Worm (Caenorhabditis elegans) whole organism, L3 larva: ENCODE measurements around the gene tmd-2.
A peak's percentile ranks its signal among the peaks of the same experiment; 100 is the strongest.

Experiments used
- R02D3.7 ChIP-seq: fragments of 150-350 bp; optimal IDR thresholded peaks from 2 replicates; lab custom pipeline; 2014; ENCODE audit warnings: missing biosample characterization, missing genetic modification characterization
- ZK546.5 ChIP-seq: sonication (generic microtip); optimal IDR thresholded peaks from 2 replicates; lab custom pipeline; 2017; ENCODE audit warnings: missing biosample characterization, missing genetic modification characterization
- aly-2 ChIP-seq: fragments of 150-350 bp; optimal IDR thresholded peaks from 2 replicates; lab custom pipeline; 2014; ENCODE audit warnings: missing biosample characterization, missing genetic modification characterization
- ama-1 ChIP-seq: fragments of 150-350 bp; optimal IDR thresholded peaks from 2 replicates; lab custom pipeline; 2018
- ceh-16 ChIP-seq: sonication (generic microtip); optimal IDR thresholded peaks from 2 replicates; lab custom pipeline; 2017; ENCODE audit warnings: missing biosample characterization, missing genetic modification characterization
- ceh-28 ChIP-seq: fragments of 150-350 bp; optimal IDR thresholded peaks from 2 replicates; lab custom pipeline; 2014; ENCODE audit warnings: missing biosample characterization, missing genetic modification reagents, missing genetic modification characterization
- ceh-9 ChIP-seq: sonication (generic microtip); optimal IDR thresholded peaks from 2 replicates; lab custom pipeline; 2018; ENCODE audit warnings: missing biosample characterization, missing genetic modification characterization
- daf-12 ChIP-seq: fragments of 150-350 bp; optimal IDR thresholded peaks from 2 replicates; lab custom pipeline; 2014; ENCODE audit warnings: missing biosample characterization, missing genetic modification reagents, missing genetic modification characterization
- egl-27 ChIP-seq: sonication (generic microtip); optimal IDR thresholded peaks from 4 replicates; lab custom pipeline; 2017; ENCODE audit warnings: missing biosample characterization, missing genetic modification reagents, missing genetic modification characterization
- egl-5 ChIP-seq: fragments of 150-350 bp; optimal IDR thresholded peaks from 2 replicates; lab custom pipeline; 2017; ENCODE audit warnings: missing biosample characterization, missing genetic modification reagents, missing genetic modification characterization, inconsistent platforms
- elt-1 ChIP-seq: fragments of 150-350 bp; optimal IDR thresholded peaks from 2 replicates; lab custom pipeline; 2014; ENCODE audit warnings: missing biosample characterization, missing genetic modification characterization
- elt-2 ChIP-seq: sonication (generic microtip); optimal IDR thresholded peaks from 2 replicates; lab custom pipeline; 2016; ENCODE audit warnings: missing genetic modification reagents, mild to moderate bottlenecking, missing genetic modification characterization, missing compliant biosample characterization
- elt-3 ChIP-seq, 3 experiments: fragments of 150-350 bp in 1 of 3; sonication (generic microtip) in 2 of 3; optimal IDR thresholded peaks; 2 replicates in 2 of 3; 4 replicates in 1 of 3; lab custom pipeline; 2014 to 2017; ENCODE audit warnings: missing biosample characterization in 3 of 3, missing genetic modification characterization in 3 of 3
- fkh-10 ChIP-seq: sonication (generic microtip); optimal IDR thresholded peaks from 2 replicates; lab custom pipeline; 2017; ENCODE audit warnings: missing biosample characterization, missing genetic modification reagents, missing genetic modification characterization
- fkh-2 ChIP-seq: fragments of 150-350 bp; optimal IDR thresholded peaks from 2 replicates; lab custom pipeline; 2014; ENCODE audit warnings: missing biosample characterization, missing genetic modification reagents, missing genetic modification characterization
- fos-1 ChIP-seq: fragments of 150-350 bp; optimal IDR thresholded peaks from 2 replicates; lab custom pipeline; 2014; ENCODE audit warnings: missing biosample characterization, missing genetic modification characterization
- hmg-11 ChIP-seq: sonication (generic microtip); optimal IDR thresholded peaks from 2 replicates; lab custom pipeline; 2016; ENCODE audit warnings: missing genetic modification characterization, missing compliant biosample characterization
- jun-1 ChIP-seq: fragments of 150-350 bp; optimal IDR thresholded peaks from 2 replicates; lab custom pipeline; 2014; ENCODE audit warnings: missing biosample characterization, missing genetic modification reagents, missing genetic modification characterization
- lin-15B ChIP-seq: fragments of 150-350 bp; optimal IDR thresholded peaks from 2 replicates; lab custom pipeline; 2014; ENCODE audit warnings: missing biosample characterization, missing genetic modification characterization
- lin-39 ChIP-seq: fragments of 150-350 bp; optimal IDR thresholded peaks from 2 replicates; lab custom pipeline; 2018; ENCODE audit warnings: missing biosample characterization, missing genetic modification reagents, missing genetic modification characterization
- lsy-12 ChIP-seq: sonication (generic microtip); optimal IDR thresholded peaks from 2 replicates; lab custom pipeline; 2016; ENCODE audit warnings: mild to moderate bottlenecking, missing genetic modification characterization, missing compliant biosample characterization
- mdl-1 ChIP-seq: fragments of 150-350 bp; optimal IDR thresholded peaks from 2 replicates; lab custom pipeline; 2014; ENCODE audit warnings: missing biosample characterization, missing genetic modification characterization
- mml-1 ChIP-seq: fragments of 150-350 bp; sonication (generic microtip); optimal IDR thresholded peaks from 3 replicates; lab custom pipeline; 2014; ENCODE audit warnings: missing biosample characterization, missing genetic modification characterization
- nfya-1 ChIP-seq: sonication (generic microtip); optimal IDR thresholded peaks from 2 replicates; lab custom pipeline; 2017; ENCODE audit warnings: missing genetic modification characterization, mild to moderate bottlenecking, missing compliant biosample characterization, antibody characterized with exemption, moderate library complexity; ENCODE audit not compliant: insufficient read depth
- nhr-11 ChIP-seq: fragments of 150-350 bp; optimal IDR thresholded peaks from 2 replicates; lab custom pipeline; 2014; ENCODE audit warnings: missing biosample characterization, missing genetic modification characterization
- nhr-12 ChIP-seq: fragments of 150-350 bp; optimal IDR thresholded peaks from 2 replicates; lab custom pipeline; 2014; ENCODE audit warnings: missing biosample characterization, missing genetic modification characterization
- nhr-23 ChIP-seq: fragments of 150-350 bp; optimal IDR thresholded peaks from 2 replicates; lab custom pipeline; 2014; ENCODE audit warnings: missing biosample characterization, missing genetic modification reagents, missing genetic modification characterization
- nhr-237 ChIP-seq: fragments of 150-350 bp; optimal IDR thresholded peaks from 2 replicates; lab custom pipeline; 2014; ENCODE audit warnings: missing biosample characterization, missing genetic modification characterization
- nhr-25 ChIP-seq: sonication (generic microtip); optimal IDR thresholded peaks from 2 replicates; lab custom pipeline; 2017; ENCODE audit warnings: missing biosample characterization, missing genetic modification characterization
- nhr-28 ChIP-seq: fragments of 150-350 bp; optimal IDR thresholded peaks from 2 replicates; lab custom pipeline; 2014; ENCODE audit warnings: missing biosample characterization, missing genetic modification characterization
- nhr-67 ChIP-seq: fragments of 150-350 bp; optimal IDR thresholded peaks from 2 replicates; lab custom pipeline; 2014; ENCODE audit warnings: missing biosample characterization, missing genetic modification characterization
- nhr-76 ChIP-seq: fragments of 150-350 bp; sonication (generic microtip); optimal IDR thresholded peaks from 5 replicates; lab custom pipeline; 2014; ENCODE audit warnings: missing biosample characterization, missing genetic modification characterization
- nhr-77 ChIP-seq: fragments of 150-350 bp; optimal IDR thresholded peaks from 2 replicates; lab custom pipeline; 2014; ENCODE audit warnings: missing biosample characterization, missing genetic modification characterization
- pha-4 ChIP-seq: fragments of 150-350 bp; optimal IDR thresholded peaks from 2 replicates; lab custom pipeline; 2014; ENCODE audit warnings: missing biosample characterization, missing genetic modification reagents, missing genetic modification characterization
- pqm-1 ChIP-seq: fragments of 150-350 bp; optimal IDR thresholded peaks from 2 replicates; lab custom pipeline; 2017; ENCODE audit warnings: missing biosample characterization, missing genetic modification characterization, inconsistent platforms
- sea-2 ChIP-seq: fragments of 150-350 bp; sonication (generic microtip); optimal IDR thresholded peaks from 4 replicates; lab custom pipeline; 2014; ENCODE audit warnings: missing biosample characterization, missing genetic modification reagents, missing genetic modification characterization
- skn-1 ChIP-seq: fragments of 150-350 bp; optimal IDR thresholded peaks from 2 replicates; lab custom pipeline; 2014; ENCODE audit warnings: missing biosample characterization, missing genetic modification characterization
- snpc-4 ChIP-seq: fragments of 150-350 bp; optimal IDR thresholded peaks from 2 replicates; lab custom pipeline; 2014; ENCODE audit warnings: missing biosample characterization, missing genetic modification characterization
- tbx-2 ChIP-seq: sonication (generic microtip); optimal IDR thresholded peaks from 2 replicates; lab custom pipeline; 2016; ENCODE audit warnings: mild to moderate bottlenecking, missing genetic modification characterization, missing compliant biosample characterization
- unc-39 ChIP-seq: sonication (generic microtip); optimal IDR thresholded peaks from 4 replicates; lab custom pipeline; 2017; ENCODE audit warnings: missing biosample characterization, missing genetic modification characterization
- unc-62 ChIP-seq: fragments of 150-350 bp; sonication (generic microtip); optimal IDR thresholded peaks from 4 replicates; lab custom pipeline; 2014; ENCODE audit warnings: missing biosample characterization, missing genetic modification reagents, missing genetic modification characterization
- zag-1 ChIP-seq: fragments of 150-350 bp; optimal IDR thresholded peaks from 2 replicates; lab custom pipeline; 2014; ENCODE audit warnings: missing biosample characterization, missing genetic modification characterization
- ztf-4 ChIP-seq: fragments of 150-350 bp; optimal IDR thresholded peaks from 2 replicates; lab custom pipeline; 2014; ENCODE audit warnings: missing biosample characterization, missing genetic modification characterization

tmd-2 gene

DNA sequence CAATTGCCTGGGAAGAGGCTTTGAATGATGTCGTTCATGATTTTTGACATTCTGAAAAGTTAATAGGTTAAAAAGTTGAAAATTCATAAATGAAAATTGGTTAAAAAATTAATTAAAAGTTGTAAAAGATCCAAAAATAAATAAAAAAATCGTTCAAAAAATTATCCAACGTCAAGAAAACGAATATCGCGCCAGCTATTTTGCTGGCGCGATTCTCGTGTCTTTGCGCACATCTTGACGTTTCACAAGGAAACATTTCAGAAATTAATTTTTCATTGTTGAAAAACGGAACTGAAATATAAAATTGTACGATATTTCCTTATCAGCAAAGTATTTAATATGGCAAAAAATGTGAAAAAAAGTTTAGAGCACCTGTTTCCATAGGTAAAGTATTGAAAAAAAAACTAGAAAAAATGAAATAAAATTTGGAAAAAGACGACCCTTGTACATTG lies 24.7 kb downstream of the tmd-2 start, which contains the start of gene mpdu-1:
TSS of gene mpdu-1 (minus strand) at position 51 of the 452 bp plus-strand sequence.
- no peak for TF ChIP-seq aly-2
- peak; percentile 51 for TF ChIP-seq jun-1 (tag; lab: Kevin White, UChicago)
- TF ChIP-seq fkh-2: no peak
- TF ChIP-seq unc-62 (GFP tag; lab: Kevin White, UChicago): no peak
- no peak for TF ChIP-seq daf-12 (tag; lab: Kevin White, UChicago)
- no peak for TF ChIP-seq nhr-77 (tag; lab: Kevin White, UChicago)
- peak; percentile 82 for TF ChIP-seq elt-2 (tag; lab: Kevin White, UChicago)
- no peak for TF ChIP-seq ZK546.5 (tag; lab: Kevin White, UChicago)
- TF ChIP-seq pha-4 (tag; lab: Kevin White, UChicago): no peak
- TF ChIP-seq skn-1 (tag; lab: Kevin White, UChicago): no peak
- TF ChIP-seq hmg-11 (tag; lab: Kevin White, UChicago): peak; percentile 24
- TF ChIP-seq nfya-1: peak; percentile 63
- TF ChIP-seq elt-3 (tag; optimal IDR thresholded peaks at IDR 0.05; lab: Kevin White, UChicago): no peak
- no peak for TF ChIP-seq egl-27 (tag; lab: Kevin White, UChicago)
- no peak for TF ChIP-seq ztf-4 (tag; lab: Kevin White, UChicago)
- TF ChIP-seq mml-1 (tag; lab: Kevin White, UChicago): no peak
- TF ChIP-seq ceh-16 (tag; lab: Kevin White, UChicago): no peak
- TF ChIP-seq zag-1 (tag; lab: Kevin White, UChicago): no peak
- TF ChIP-seq fkh-10 (GFP tag; lab: Kevin White, UChicago): no peak
- TF ChIP-seq nhr-67 (tag; lab: Kevin White, UChicago): no peak
- no peak for TF ChIP-seq tbx-2
- no peak for TF ChIP-seq unc-39
- TF ChIP-seq lsy-12 (tag; lab: Kevin White, UChicago): no peak
- TF ChIP-seq sea-2 (GFP tag; lab: Kevin White, UChicago): no peak
- TF ChIP-seq ceh-28: no peak
- TF ChIP-seq nhr-12 (tag; lab: Kevin White, UChicago): no peak
- TF ChIP-seq nhr-25 (tag; lab: Kevin White, UChicago): peak; percentile 9
- no peak for TF ChIP-seq nhr-11 (tag; lab: Kevin White, UChicago)
- TF ChIP-seq lin-39 (tag; lab: Kevin White, UChicago): no peak
- TF ChIP-seq lin-15B (tag; lab: Kevin White, UChicago): peak; percentile 59
- peak; percentile 78 for TF ChIP-seq pqm-1 (tag; lab: Kevin White, UChicago)
- no peak for TF ChIP-seq nhr-28 (tag; lab: Kevin White, UChicago)
- TF ChIP-seq snpc-4 (tag; lab: Kevin White, UChicago): peak; percentile 91
- peak; percentile 3 for TF ChIP-seq R02D3.7 (tag; lab: Kevin White, UChicago)
- TF ChIP-seq ceh-9 (tag; lab: Kevin White, UChicago): no peak
- TF ChIP-seq nhr-76 (tag; lab: Kevin White, UChicago): no peak
- TF ChIP-seq fos-1 (tag; lab: Kevin White, UChicago): no peak
- TF ChIP-seq elt-1: no peak

ce11 chrV:8359792-8360191 lies 25.3 kb downstream of the tmd-2 start, which contains the start of gene F38E1.6:
Gene F38E1.6 (plus strand): TSS chrV:8360092.
- no peak for TF ChIP-seq fkh-10 (GFP tag; lab: Kevin White, UChicago)
- TF ChIP-seq fos-1 (tag; lab: Kevin White, UChicago): no peak
- no peak for TF ChIP-seq ceh-9 (tag; lab: Kevin White, UChicago)
- no peak for TF ChIP-seq snpc-4 (tag; lab: Kevin White, UChicago)
- TF ChIP-seq nhr-77 (tag; lab: Kevin White, UChicago): no peak
- no peak for TF ChIP-seq jun-1 (tag; lab: Kevin White, UChicago)
- TF ChIP-seq hmg-11 (tag; lab: Kevin White, UChicago): no peak
- no peak for TF ChIP-seq ztf-4 (tag; lab: Kevin White, UChicago)
- TF ChIP-seq unc-39: no peak
- no peak for TF ChIP-seq mdl-1 (tag; lab: Kevin White, UChicago)
- no peak for TF ChIP-seq lin-15B (tag; lab: Kevin White, UChicago)
- no peak for TF ChIP-seq tbx-2
- no peak for TF ChIP-seq R02D3.7 (tag; lab: Kevin White, UChicago)
- TF ChIP-seq elt-3 (tag; optimal IDR thresholded peaks at IDR 0.05; lab: Kevin White, UChicago): no peak
- no peak for TF ChIP-seq ceh-28
- no peak for TF ChIP-seq ama-1 (lab: Kevin White, UChicago)
- no peak for TF ChIP-seq nhr-237 (tag; lab: Kevin White, UChicago)
- TF ChIP-seq egl-5 (tag; lab: Kevin White, UChicago): no peak
- no peak for TF ChIP-seq nhr-23 (tag; lab: Kevin White, UChicago)
- no peak for TF ChIP-seq nfya-1
- TF ChIP-seq, all 47 proteins: peak for 0
